Worm (Caenorhabditis elegans): ENCODE data around the gene prx-2.

- TF ChIP-seq lin-13 (GFP tag; optimal IDR thresholded peaks at IDR 0.05): no peak
- no peak for TF ChIP-seq snpc-4 (tag; optimal IDR thresholded peaks at IDR 0.05)
Observed at ce11 chrIV:11631750-11632149, 12.2 kb upstream of the prx-2 start, which contains the start of gene F58B3.4.
